Fruit fly (Drosophila melanogaster) whole organism, embryonic: ENCODE data around the gene RpL32.

ENCODE experiments used
- Atf-2 ChIP-seq: fragments of 200-800 bp; sonication (Bioruptor generic); optimal IDR thresholded peaks from 2 replicates; lab custom pipeline; 2016; ENCODE audit warnings: missing biosample characterization, missing genetic modification characterization
- Atf6 ChIP-seq: fragments of 200-800 bp; sonication (Bioruptor generic); IDR thresholded peaks from 2 replicates; pipeline ENCODE4 v1.3.6; 2022; ENCODE audit warnings: missing biosample characterization, missing genetic modification characterization
- BEAF-32 ChIP-seq: fragments of 200-800 bp; sonication (Bioruptor generic); optimal IDR thresholded peaks from 3 replicates; lab custom pipeline; 2017; ENCODE audit warnings: missing biosample characterization, missing genetic modification characterization, mild to moderate bottlenecking, moderate library complexity, missing genetic modification reagents
- BtbVII ChIP-seq: fragments of 200-800 bp; sonication (Bioruptor generic); optimal IDR thresholded peaks from 3 replicates; lab custom pipeline; 2017; ENCODE audit warnings: missing biosample characterization, mild to moderate bottlenecking, missing genetic modification characterization
- Bteb2 ChIP-seq: fragments of 200-800 bp; sonication (Bioruptor generic); optimal IDR thresholded peaks from 2 replicates; lab custom pipeline; 2016; ENCODE audit warnings: missing biosample characterization, missing genetic modification characterization
- CG10267 ChIP-seq: fragments of 200-800 bp; sonication (Bioruptor generic); optimal IDR thresholded peaks from 2 replicates; lab custom pipeline; 2018; ENCODE audit warnings: missing biosample characterization, mild to moderate bottlenecking, missing genetic modification characterization, moderate library complexity
- CG10366 ChIP-seq: fragments of 200-800 bp; sonication (Bioruptor generic); IDR thresholded peaks from 2 replicates; pipeline ENCODE4 v1.3.6; 2022; ENCODE audit warnings: missing biosample characterization, missing genetic modification characterization
- CG1233 ChIP-seq: fragments of 200-800 bp; sonication (Bioruptor generic); optimal IDR thresholded peaks from 4 replicates; lab custom pipeline; 2018; ENCODE audit warnings: missing biosample characterization, mild to moderate bottlenecking, missing genetic modification characterization
- CG12769 ChIP-seq: fragments of 200-800 bp; sonication (Bioruptor generic); optimal IDR thresholded peaks from 2 replicates; lab custom pipeline; 2019; ENCODE audit warnings: missing biosample characterization, mild to moderate bottlenecking, missing genetic modification characterization, moderate library complexity
- CG14667 ChIP-seq: fragments of 200-800 bp; sonication (Bioruptor generic); IDR thresholded peaks from 2 replicates; pipeline ENCODE4 v1.3.6; 2022; ENCODE audit warnings: missing biosample characterization, missing genetic modification characterization
- CG14710 ChIP-seq: fragments of 200-800 bp; sonication (Bioruptor generic); optimal IDR thresholded peaks from 3 replicates; lab custom pipeline; 2019; ENCODE audit warnings: missing biosample characterization, mild to moderate bottlenecking, missing genetic modification characterization, moderate library complexity
- CG14860 ChIP-seq: fragments of 200-800 bp; sonication (Bioruptor generic); IDR thresholded peaks from 3 replicates; pipeline ENCODE4 v1.3.6; 2022; ENCODE audit warnings: missing biosample characterization, missing genetic modification characterization; ENCODE audit not compliant: partially characterized antibody
- CG17829 ChIP-seq: fragments of 200-800 bp; optimal IDR thresholded peaks from 2 replicates; lab custom pipeline; 2019; ENCODE audit warnings: missing biosample characterization, mild to moderate bottlenecking, missing genetic modification characterization, moderate library complexity
- CG18599 ChIP-seq: fragments of 200-800 bp; sonication (Bioruptor generic); optimal IDR thresholded peaks from 3 replicates; lab custom pipeline; 2017; ENCODE audit warnings: missing biosample characterization, missing genetic modification characterization, mild to moderate bottlenecking, moderate library complexity, missing genetic modification reagents
- CG2116 ChIP-seq: fragments of 200-800 bp; sonication (Bioruptor generic); optimal IDR thresholded peaks from 3 replicates; lab custom pipeline; 2018; ENCODE audit warnings: missing biosample characterization, mild to moderate bottlenecking, missing genetic modification characterization
- CG31388 ChIP-seq: fragments of 200-800 bp; sonication (Bioruptor generic); optimal IDR thresholded peaks from 2 replicates; lab custom pipeline; 2016; ENCODE audit warnings: missing biosample characterization, missing genetic modification characterization
- CG32772 ChIP-seq: fragments of 200-800 bp; sonication (Bioruptor generic); IDR thresholded peaks from 2 replicates; pipeline ENCODE4 v1.3.6; 2022; ENCODE audit warnings: missing biosample characterization, missing genetic modification characterization
- CG3838 ChIP-seq: fragments of 200-800 bp; sonication (Bioruptor generic); optimal IDR thresholded peaks from 3 replicates; lab custom pipeline; 2016; ENCODE audit warnings: missing biosample characterization, missing genetic modification characterization
- CG3995 ChIP-seq: fragments of 200-800 bp; sonication (Bioruptor generic); optimal IDR thresholded peaks from 3 replicates; lab custom pipeline; 2016; ENCODE audit warnings: missing biosample characterization, missing genetic modification characterization
- CG4854 ChIP-seq: fragments of 200-800 bp; sonication (Bioruptor generic); optimal IDR thresholded peaks from 2 replicates; lab custom pipeline; 2016; ENCODE audit warnings: missing biosample characterization, missing genetic modification characterization, inconsistent platforms
- CG6854 ChIP-seq: fragments of 200-800 bp; sonication (Bioruptor generic); optimal IDR thresholded peaks from 3 replicates; lab custom pipeline; 2017; ENCODE audit warnings: missing biosample characterization, mild to moderate bottlenecking, missing genetic modification characterization
- CG7963 ChIP-seq: fragments of 200-800 bp; sonication (Bioruptor generic); IDR thresholded peaks from 3 replicates; pipeline ENCODE4 v1.3.6; 2022; ENCODE audit warnings: missing biosample characterization, missing genetic modification characterization; ENCODE audit not compliant: partially characterized antibody
- CG9727 ChIP-seq: fragments of 200-800 bp; sonication (Bioruptor generic); optimal IDR thresholded peaks from 3 replicates; lab custom pipeline; 2017; ENCODE audit warnings: missing biosample characterization, mild to moderate bottlenecking, missing genetic modification characterization
- Dll ChIP-seq: fragments of 200-800 bp; sonication (Bioruptor generic); IDR thresholded peaks from 4 replicates; pipeline ENCODE4 v1.3.6; 2022; ENCODE audit warnings: missing biosample characterization, missing genetic modification characterization; ENCODE audit not compliant: partially characterized antibody
- Dp ChIP-seq: fragments of 200-800 bp; sonication (Bioruptor generic); optimal IDR thresholded peaks from 2 replicates; lab custom pipeline; 2018; ENCODE audit warnings: missing biosample characterization, mild to moderate bottlenecking, missing genetic modification characterization, moderate library complexity
- E2f2 ChIP-seq: fragments of 200-800 bp; sonication (Bioruptor generic); IDR thresholded peaks from 2 replicates; pipeline ENCODE4 v1.3.6; 2022; ENCODE audit warnings: missing biosample characterization, missing genetic modification characterization
- Gug ChIP-seq: fragments of 200-800 bp; sonication (Bioruptor generic); IDR thresholded peaks from 4 replicates; pipeline ENCODE4 v1.3.6; 2022; ENCODE audit warnings: missing biosample characterization, missing genetic modification characterization
- HLH3B ChIP-seq: fragments of 200-800 bp; sonication (Bioruptor generic); IDR thresholded peaks from 2 replicates; pipeline ENCODE4 v1.3.6; 2022; ENCODE audit warnings: missing biosample characterization, missing genetic modification characterization
- Hsf ChIP-seq: fragments of 200-800 bp; sonication (Bioruptor generic); optimal IDR thresholded peaks from 3 replicates; lab custom pipeline; 2016; ENCODE audit warnings: missing biosample characterization, missing genetic modification characterization
- MBD-R2 ChIP-seq: fragments of 200-800 bp; sonication (Bioruptor generic); IDR thresholded peaks from 2 replicates; pipeline ENCODE4 v1.3.6; 2022; ENCODE audit warnings: missing biosample characterization, missing genetic modification characterization
- MTF-1 ChIP-seq: fragments of 200-800 bp; sonication (Bioruptor generic); optimal IDR thresholded peaks from 2 replicates; lab custom pipeline; 2018; ENCODE audit warnings: missing biosample characterization, mild to moderate bottlenecking, missing genetic modification characterization, borderline replicate concordance
- Mad ChIP-seq: fragments of 200-800 bp; sonication (Bioruptor generic); optimal IDR thresholded peaks from 2 replicates; lab custom pipeline; 2016; ENCODE audit warnings: missing biosample characterization, missing genetic modification characterization
- Max ChIP-seq: fragments of 200-800 bp; sonication (Bioruptor generic); optimal IDR thresholded peaks from 2 replicates; lab custom pipeline; 2016; ENCODE audit warnings: missing biosample characterization, mild to moderate bottlenecking, missing genetic modification characterization
- NFAT ChIP-seq: fragments of 200-800 bp; sonication (Bioruptor generic); IDR thresholded peaks from 2 replicates; pipeline ENCODE4 v1.3.6; 2022; ENCODE audit warnings: missing biosample characterization, missing genetic modification characterization
- Ptx1 ChIP-seq: fragments of 200-800 bp; sonication (Bioruptor generic); IDR thresholded peaks from 2 replicates; pipeline ENCODE4 v1.3.6; 2022; ENCODE audit warnings: missing biosample characterization, missing genetic modification characterization
- Sry-δ ChIP-seq: fragments of 200-800 bp; sonication (Bioruptor generic); optimal IDR thresholded peaks from 2 replicates; lab custom pipeline; 2016; ENCODE audit warnings: missing biosample characterization, missing genetic modification characterization
- ac ChIP-seq: fragments of 200-800 bp; sonication (Bioruptor generic); optimal IDR thresholded peaks from 3 replicates; lab custom pipeline; 2017; ENCODE audit warnings: missing biosample characterization, mild to moderate bottlenecking, missing genetic modification characterization
- bbx ChIP-seq: fragments of 200-800 bp; sonication (Bioruptor generic); IDR thresholded peaks from 2 replicates; pipeline ENCODE4 v1.3.6; 2022; ENCODE audit warnings: missing biosample characterization, missing genetic modification characterization; ENCODE audit not compliant: partially characterized antibody
- caup ChIP-seq: fragments of 200-800 bp; sonication (Bioruptor generic); optimal IDR thresholded peaks from 3 replicates; lab custom pipeline; 2017; ENCODE audit warnings: missing biosample characterization, mild to moderate bottlenecking, missing genetic modification characterization, moderate library complexity; ENCODE audit not compliant: severe bottlenecking
- chn ChIP-seq: fragments of 200-800 bp; sonication (Bioruptor generic); optimal IDR thresholded peaks from 2 replicates; lab custom pipeline; 2016; ENCODE audit warnings: missing biosample characterization, missing genetic modification characterization
- dati ChIP-seq: fragments of 200-800 bp; sonication (Bioruptor generic); IDR thresholded peaks from 2 replicates; pipeline ENCODE4 v1.3.6; 2022; ENCODE audit warnings: missing biosample characterization, missing genetic modification characterization
- dpn ChIP-seq, 2 experiments: fragments of 200-800 bp; sonication (Bioruptor generic); optimal IDR thresholded peaks; 3 replicates each; lab custom pipeline; 2016; ENCODE audit warnings: missing biosample characterization in 2 of 2, missing genetic modification characterization in 2 of 2
- gem ChIP-seq: fragments of 200-800 bp; sonication (Bioruptor generic); optimal IDR thresholded peaks from 2 replicates; lab custom pipeline; 2019; ENCODE audit warnings: missing biosample characterization, mild to moderate bottlenecking, missing genetic modification characterization, moderate library complexity
- grau ChIP-seq: fragments of 200-800 bp; optimal IDR thresholded peaks from 3 replicates; lab custom pipeline; 2019; ENCODE audit warnings: missing biosample characterization, mild to moderate bottlenecking, missing genetic modification characterization, moderate library complexity
- jumu ChIP-seq: fragments of 200-800 bp; sonication (Bioruptor generic); optimal IDR thresholded peaks from 3 replicates; lab custom pipeline; 2016; ENCODE audit warnings: missing biosample characterization, missing genetic modification characterization
- onecut ChIP-seq: fragments of 200-800 bp; sonication (Bioruptor generic); IDR thresholded peaks from 2 replicates; pipeline ENCODE4 v1.3.6; 2022; ENCODE audit warnings: missing biosample characterization, missing genetic modification characterization
- pros ChIP-seq: fragments of 200-800 bp; sonication (Bioruptor generic); optimal IDR thresholded peaks from 3 replicates; lab custom pipeline; 2019; ENCODE audit warnings: missing biosample characterization, mild to moderate bottlenecking, missing genetic modification characterization, moderate library complexity
- pzg ChIP-seq: fragments of 200-800 bp; sonication (Bioruptor generic); optimal IDR thresholded peaks from 3 replicates; lab custom pipeline; 2018; ENCODE audit warnings: missing biosample characterization, mild to moderate bottlenecking, missing genetic modification characterization, moderate library complexity
- rib ChIP-seq: fragments of 200-800 bp; sonication (Bioruptor generic); IDR thresholded peaks from 2 replicates; pipeline ENCODE4 v1.3.6; 2022; ENCODE audit warnings: missing biosample characterization, missing genetic modification characterization
- tx ChIP-seq: fragments of 200-800 bp; sonication (Bioruptor generic); optimal IDR thresholded peaks from 2 replicates; lab custom pipeline; 2016; ENCODE audit warnings: missing biosample characterization, missing genetic modification characterization
- zfh1 ChIP-seq: fragments of 200-800 bp; sonication (Bioruptor generic); IDR thresholded peaks from 3 replicates; pipeline ENCODE4 v1.3.6; 2022; ENCODE audit warnings: missing biosample characterization, missing genetic modification characterization

RpL32 gene

dm6 chr3R:30004648-30005047, 41.3 kb downstream of the RpL32 start, which contains the start of the genes Nlp and Nph (continued):
- TF ChIP-seq pros (GFP tag; lab: Kevin White, UChicago) (no peak), CG2116 (GFP tag; lab: Kevin White, UChicago) (peak; percentile 93), CG14710 (peak; percentile 67), gem (tag; lab: Kevin White, UChicago) (no peak), CG4854 (GFP tag; lab: Kevin White, UChicago) (no peak), CG17829 (peak; percentile 80), NFAT (GFP tag; lab: Robert Waterston, UW) (no peak), zfh1 (GFP tag; lab: Robert Waterston, UW) (0 out of 3 replicates have a peak, but pooled peaks have one; percentile 3), Mad (GFP tag; lab: Kevin White, UChicago) (peak; percentile 41), Atf-2 (no peak), onecut (GFP tag; lab: Robert Waterston, UW) (peak; percentile 41; the same call in 1 of the 2 replicates), Sry-δ (GFP tag; lab: Kevin White, UChicago) (peak; percentile 81), BEAF-32 (GFP tag; lab: Kevin White, UChicago) (peak; percentile 86), CG10366 (no peak), Ptx1 (GFP tag; lab: Robert Waterston, UW) (no peak), caup (GFP tag; lab: Kevin White, UChicago) (peak; percentile 22), MTF-1 (GFP tag; lab: Kevin White, UChicago) (no peak), CG3838 (peak; percentile 10), grau (tag; lab: Kevin White, UChicago) (peak; percentile 35), CG1233 (no peak), E2f2 (GFP tag; lab: Robert Waterston, UW) (peak; percentile 45), CG18599 (GFP tag; lab: Kevin White, UChicago) (no peak), Dll (peak; percentile 96), CG14860 (GFP tag; lab: Robert Waterston, UW) (peak; percentile 81), jumu (no peak), HLH3B (GFP tag; lab: Robert Waterston, UW) (no peak), CG10267 (peak; percentile 63), CG12769 (tag; lab: Kevin White, UChicago) (no peak), chn (no peak), Bteb2 (GFP tag; lab: Kevin White, UChicago) (no peak), CG9727 (no peak), CG31388 (GFP tag; lab: Kevin White, UChicago) (no peak), CG14667 (GFP tag; lab: Robert Waterston, UW) (no peak), Atf6 (GFP tag; lab: Robert Waterston, UW) (no peak), Hsf (GFP tag; lab: Kevin White, UChicago) (peak; percentile 36), BtbVII (GFP tag; lab: Kevin White, UChicago) (no peak), bbx (GFP tag; lab: Robert Waterston, UW) (peak; percentile 76), dpn (GFP tag; optimal IDR thresholded peaks at IDR 0.05; lab: Kevin White, UChicago) (peak; percentile 36 to 41), Gug (no peak; the same call in 3 of the 4 replicates), rib (GFP tag; lab: Robert Waterston, UW) (no peak), tx (no peak), Dp (GFP tag; lab: Kevin White, UChicago) (peak; percentile 34), CG32772 (GFP tag; lab: Robert Waterston, UW) (no peak), MBD-R2 (GFP tag; lab: Robert Waterston, UW) (no peak; the same call in none of the 2 replicates), ac (GFP tag; lab: Kevin White, UChicago) (no peak), CG7963 (GFP tag; lab: Robert Waterston, UW) (peak; percentile 62), Max (peak; percentile 87), dati (GFP tag; lab: Robert Waterston, UW) (no peak), pzg (GFP tag; lab: Kevin White, UChicago) (peak; percentile 77), CG6854 (GFP tag; lab: Kevin White, UChicago) (no peak), CG3995 (GFP tag; lab: Kevin White, UChicago) (peak; percentile 64)
